Fruit fly (Drosophila melanogaster) whole organism, embryonic: ENCODE measurements around the gene Antp.

Source experiments
- Abd-B ChIP-seq: fragments of 200-800 bp; sonication (Bioruptor generic); optimal IDR thresholded peaks from 2 replicates; lab custom pipeline; 2018; ENCODE audit warnings: missing biosample characterization, mild to moderate bottlenecking, missing genetic modification characterization, moderate library complexity
- CG13624 ChIP-seq: fragments of 200-800 bp; sonication (Bioruptor generic); optimal IDR thresholded peaks from 2 replicates; lab custom pipeline; 2016; ENCODE audit warnings: missing biosample characterization, missing genetic modification characterization
- CG15696 ChIP-seq: fragments of 200-800 bp; sonication (Bioruptor generic); optimal IDR thresholded peaks from 2 replicates; lab custom pipeline; 2019; ENCODE audit warnings: missing biosample characterization, mild to moderate bottlenecking, missing genetic modification characterization, moderate library complexity
- CG18011 ChIP-seq: fragments of 200-800 bp; sonication (Bioruptor generic); optimal IDR thresholded peaks from 2 replicates; lab custom pipeline; 2017; ENCODE audit warnings: missing biosample characterization, missing genetic modification characterization, mild to moderate bottlenecking, moderate library complexity, missing genotype
- Fer1 ChIP-seq: fragments of 200-800 bp; sonication (Bioruptor generic); optimal IDR thresholded peaks from 2 replicates; lab custom pipeline; 2017; ENCODE audit warnings: missing biosample characterization, mild to moderate bottlenecking, missing genetic modification characterization
- Med ChIP-seq: fragments of 200-800 bp; sonication (Bioruptor generic); peaks from one replicate; lab custom pipeline; 2016; ENCODE audit warnings: missing biosample characterization, missing genetic modification characterization, mild to moderate bottlenecking, inconsistent platforms, moderate library complexity
- Side ChIP-seq: fragments of 200-800 bp; sonication (Bioruptor generic); optimal IDR thresholded peaks from 2 replicates; lab custom pipeline; 2016; ENCODE audit warnings: missing biosample characterization, missing genetic modification characterization
- al ChIP-seq: fragments of 200-800 bp; sonication (Bioruptor generic); IDR thresholded peaks from 2 replicates; pipeline ENCODE4 v1.3.6; 2022; ENCODE audit warnings: missing biosample characterization, missing genetic modification characterization
- insv ChIP-seq, 2 experiments: fragments of 200-800 bp; sonication (Bioruptor generic); optimal IDR thresholded peaks; 3 replicates each; lab custom pipeline; 2016 to 2018; ENCODE audit warnings: missing biosample characterization in 2 of 2, missing genetic modification characterization in 2 of 2
- seq ChIP-seq: fragments of 200-800 bp; sonication (Bioruptor generic); IDR thresholded peaks from 2 replicates; pipeline ENCODE4 v1.3.6; 2022; ENCODE audit warnings: missing biosample characterization, missing genetic modification characterization
- sim ChIP-seq: fragments of 200-800 bp; sonication (Bioruptor generic); IDR thresholded peaks from 2 replicates; pipeline ENCODE4 v1.3.6; 2022; ENCODE audit warnings: missing biosample characterization, missing genetic modification characterization
- tx ChIP-seq: fragments of 200-800 bp; sonication (Bioruptor generic); optimal IDR thresholded peaks from 2 replicates; lab custom pipeline; 2016; ENCODE audit warnings: missing biosample characterization, missing genetic modification characterization
- usp ChIP-seq: fragments of >200 bp; optimal IDR thresholded peaks from 2 replicates; lab custom pipeline; 2017; ENCODE audit warnings: missing biosample characterization, missing genetic modification characterization

- TF ChIP-seq Side (GFP tag; lab: Kevin White, UChicago) (no peak), Abd-B (GFP tag; lab: Kevin White, UChicago) (no peak), insv (GFP tag; optimal IDR thresholded peaks at IDR 0.05; lab: Kevin White, UChicago) (no peak), CG18011 (GFP tag; lab: Kevin White, UChicago) (no peak), seq (GFP tag; lab: Robert Waterston, UW) (no peak), tx (GFP tag; lab: Kevin White, UChicago) (no peak), Med (GFP tag; lab: Kevin White, UChicago) (no peak), usp (no peak), Fer1 (GFP tag; lab: Kevin White, UChicago) (no peak), al (GFP tag; lab: Robert Waterston, UW) (no peak), sim (GFP tag; lab: Robert Waterston, UW) (no peak), CG15696 (tag; lab: Kevin White, UChicago) (no peak), CG13624 (GFP tag; lab: Kevin White, UChicago) (no peak)
Observed at dm6 chr3R:6862577-6862976, 136.5 kb downstream of the Antp start.
